Worm (Caenorhabditis elegans) whole organism, mixed stage, embryonic: ENCODE data around the gene wrm-1.

ENCODE experiments used
- blmp-1 ChIP-seq: fragments of 150-350 bp; optimal IDR thresholded peaks from 2 replicates; lab custom pipeline; 2014; ENCODE audit warnings: missing biosample characterization, missing genetic modification characterization
- ces-1 ChIP-seq: fragments of 150-350 bp; optimal IDR thresholded peaks from 2 replicates; lab custom pipeline; 2014; ENCODE audit warnings: missing biosample characterization, missing genetic modification reagents, missing genetic modification characterization
- mab-5 ChIP-seq: fragments of 150-350 bp; optimal IDR thresholded peaks from 2 replicates; lab custom pipeline; 2014; ENCODE audit warnings: missing biosample characterization, missing genetic modification characterization
- sem-2 ChIP-seq: fragments of 200-800 bp; sonication (Bioruptor generic); optimal IDR thresholded peaks from 2 replicates; lab custom pipeline; 2018; ENCODE audit warnings: mild to moderate bottlenecking, missing genetic modification characterization, missing compliant biosample characterization
- tbx-8 ChIP-seq: fragments of 200-800 bp; sonication (Bioruptor generic); optimal IDR thresholded peaks from 2 replicates; lab custom pipeline; 2018; ENCODE audit warnings: mild to moderate bottlenecking, missing genetic modification characterization, moderate library complexity, missing compliant biosample characterization
- unc-39 ChIP-seq: fragments of 150-350 bp; optimal IDR thresholded peaks from 2 replicates; lab custom pipeline; 2014; ENCODE audit warnings: missing biosample characterization, missing genetic modification characterization

DNA sequence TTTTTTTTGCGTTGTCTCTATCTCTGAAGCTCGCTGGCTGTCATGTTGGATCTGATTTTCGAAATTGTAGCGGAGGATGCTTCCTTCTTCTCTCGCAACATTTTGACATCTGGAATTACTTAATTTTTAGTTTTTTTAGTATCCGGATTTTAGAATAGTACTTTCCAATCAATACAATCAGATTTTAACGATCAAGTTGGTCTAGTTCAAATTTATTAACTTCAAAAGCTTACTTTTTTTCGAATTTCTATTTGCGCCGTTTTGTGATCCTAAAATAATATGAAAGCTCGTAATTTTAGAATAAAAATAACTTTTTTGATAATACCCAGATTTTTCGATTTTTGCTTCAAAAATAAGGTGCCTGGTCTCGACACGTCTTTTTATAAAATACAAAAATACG lies 12.6 kb upstream of the wrm-1 start, which contains the start of gene B0336.12:
- TF ChIP-seq mab-5 (tag; lab: Kevin White, UChicago) = no peak
- TF ChIP-seq ces-1 = no peak
- no peak for TF ChIP-seq sem-2 (GFP tag; lab: Kevin White, UChicago)
- no peak for TF ChIP-seq tbx-8 (GFP tag; lab: Kevin White, UChicago)
- no peak for TF ChIP-seq unc-39
- TF ChIP-seq blmp-1 (tag; lab: Kevin White, UChicago) = no peak
